Fruit fly (Drosophila melanogaster) whole organism, larva: ENCODE data around the gene Dronc.

Source experiments
- noc ChIP-seq: fragments of 200-800 bp; sonication (Bioruptor generic); optimal IDR thresholded peaks from 3 replicates; lab custom pipeline; 2019; ENCODE audit warnings: missing biosample characterization, mild to moderate bottlenecking, missing genetic modification characterization, moderate library complexity

Gene Dronc

DNA sequence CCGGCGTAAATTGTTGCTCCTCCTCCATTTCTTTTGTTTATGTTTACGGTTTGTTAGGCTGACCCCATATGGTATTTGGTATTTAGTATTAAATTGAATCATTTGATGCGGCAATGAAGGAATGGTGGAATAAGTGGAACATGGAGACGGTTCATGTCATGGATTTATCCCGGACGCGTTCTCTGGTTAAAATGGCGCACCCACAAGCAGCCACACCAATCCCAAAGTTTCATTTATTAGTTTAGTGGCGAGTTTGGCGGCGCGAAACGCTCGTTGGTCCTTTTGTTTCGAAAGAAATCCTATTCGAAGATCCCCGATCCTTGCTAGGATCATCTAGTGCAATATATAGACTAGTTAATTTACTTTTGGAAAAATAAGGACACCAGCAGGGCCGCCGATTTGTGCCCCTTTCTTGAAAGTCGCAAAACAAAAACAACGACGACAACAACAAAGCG is at the start of gene Dronc, which contains the start of gene CG6685:
Gene Dronc (plus strand): TSS at position 213 of the 455 bp plus-strand sequence.
Gene CG6685 (minus strand): TSS at position 51 of the 455 bp plus-strand sequence.
- TF ChIP-seq noc (tag; lab: Kevin White, UChicago) = no peak

dm6 chr3L:9927169-9927568 is 41.1 kb upstream of the Dronc start:
- no peak for TF ChIP-seq noc (tag; lab: Kevin White, UChicago)

DNA sequence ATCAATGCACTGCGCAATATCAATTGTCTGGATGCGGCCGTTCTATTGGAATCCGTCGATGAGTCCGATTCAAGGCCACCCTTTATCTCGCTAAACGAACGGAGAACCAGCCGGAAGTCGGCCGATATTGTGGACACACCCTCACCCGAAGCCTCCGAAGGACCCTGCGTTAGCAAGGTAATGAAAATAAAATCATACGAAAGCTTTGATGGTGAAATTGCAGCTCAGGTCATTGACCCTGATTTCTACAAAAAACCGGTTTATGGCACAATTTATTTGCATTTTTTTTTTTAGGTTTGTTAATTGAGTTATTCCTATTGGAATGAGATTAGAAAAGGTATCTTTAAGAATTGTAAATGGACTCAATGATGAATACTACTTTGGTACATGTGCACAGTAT is 879 bp downstream of the Dronc start:
- no peak for TF ChIP-seq noc (tag; lab: Kevin White, UChicago)

DNA sequence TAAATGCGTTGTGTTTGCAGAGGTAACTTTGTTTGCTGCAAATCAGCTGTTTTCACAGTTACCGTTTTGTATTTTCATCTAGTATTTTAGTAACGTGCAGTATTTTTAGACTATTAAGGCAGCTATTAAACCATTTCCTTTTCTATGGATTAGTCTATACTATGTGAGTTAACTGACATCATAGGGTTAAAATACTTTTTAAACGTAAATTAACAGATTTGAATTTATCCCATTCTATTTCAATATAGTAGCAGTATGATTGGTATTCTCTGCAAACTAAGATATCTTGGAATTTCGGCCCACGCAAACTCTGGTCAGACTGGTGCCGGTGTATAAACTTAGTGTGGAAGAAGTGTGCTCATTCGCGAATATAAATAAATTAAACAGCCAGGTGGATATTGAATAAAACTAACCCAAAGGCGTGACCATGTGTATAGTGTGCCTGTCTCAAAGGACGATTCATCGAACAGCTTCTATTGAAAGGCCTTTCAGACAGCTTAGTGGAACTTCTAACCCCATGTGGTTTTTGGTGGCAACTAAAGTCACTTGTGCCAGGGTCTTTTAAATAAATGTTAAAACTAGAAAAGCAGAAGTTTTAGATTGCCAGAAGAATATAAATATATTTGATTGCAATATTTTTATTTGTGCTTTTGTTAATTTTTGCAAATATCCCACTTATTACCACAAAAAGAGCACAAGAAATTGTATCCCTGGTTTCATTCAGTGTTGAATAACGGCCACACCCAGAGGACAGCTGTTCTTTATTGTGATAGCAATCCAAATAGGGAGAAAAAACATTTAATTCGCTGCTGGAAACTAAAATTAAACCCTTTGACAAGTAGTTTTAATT is 4.0 kb downstream of the Dronc start, which contains the start of the genes CG6674, CG42455 and vnc:
Gene CG6674 (minus strand): TSS at position 48 of the 850 bp plus-strand sequence.
Gene CG42455 (plus strand): TSS at position 306 of the 850 bp plus-strand sequence.
Gene vnc (plus strand): TSS at position 306 of the 850 bp plus-strand sequence.
- peak; percentile 22 for TF ChIP-seq noc (tag; lab: Kevin White, UChicago)

DNA sequence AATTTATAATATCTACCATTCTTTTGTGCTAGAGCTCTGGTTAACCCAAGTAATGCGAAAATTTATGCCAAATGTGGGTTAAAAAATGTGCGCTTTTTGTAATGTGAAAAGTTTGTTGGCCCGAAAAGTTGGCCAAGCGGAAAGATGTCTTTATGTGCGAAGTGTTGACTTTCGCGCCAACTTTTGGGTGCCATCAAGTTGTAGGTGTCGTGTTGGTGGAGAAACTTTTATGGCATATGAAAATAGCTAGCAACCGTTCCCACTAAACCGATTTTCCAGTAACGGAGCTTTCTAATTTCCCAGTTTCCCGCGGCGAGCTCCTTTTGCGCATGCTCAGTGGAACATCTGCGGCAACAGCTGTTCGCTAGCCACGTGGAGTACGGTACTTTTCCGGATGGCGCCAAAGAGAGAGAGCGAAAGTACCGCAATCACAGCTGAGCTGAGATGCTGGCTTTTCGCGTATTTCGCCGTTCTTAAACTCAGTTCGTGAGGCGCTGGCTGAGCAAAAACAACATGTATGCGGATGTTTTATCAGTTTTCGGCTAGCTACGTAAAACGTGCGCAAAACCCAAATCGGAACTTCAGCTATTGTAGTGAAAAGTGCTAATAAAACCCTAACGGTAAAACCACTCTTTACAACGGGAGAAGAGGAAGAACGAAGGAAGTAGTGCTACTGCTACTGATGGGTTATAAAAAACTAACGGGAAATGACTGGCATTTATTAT is 6.1 kb downstream of the Dronc start, which contains the start of gene dpr6:
Gene dpr6 (plus strand): TSS at position 480 of the 725 bp plus-strand sequence.
- no peak for TF ChIP-seq noc (tag; lab: Kevin White, UChicago)
